Worm (Caenorhabditis elegans) whole organism, mixed stage, embryonic: ENCODE results near the gene fbxc-47.

Source experiments
- ces-1 ChIP-seq: fragments of 150-350 bp; optimal IDR thresholded peaks from 2 replicates; lab custom pipeline; 2014; ENCODE audit warnings: missing biosample characterization, missing genetic modification reagents, missing genetic modification characterization
- cnd-1 ChIP-seq: fragments of 200-800 bp; sonication (Bioruptor generic); optimal IDR thresholded peaks from 2 replicates; lab custom pipeline; 2018; ENCODE audit warnings: mild to moderate bottlenecking, missing genetic modification characterization, missing compliant biosample characterization
- elt-1 ChIP-seq: sonication (generic microtip); optimal IDR thresholded peaks from 2 replicates; lab custom pipeline; 2017; ENCODE audit warnings: missing genetic modification characterization, mild to moderate bottlenecking, missing compliant biosample characterization, antibody characterized with exemption, moderate library complexity, borderline replicate concordance; ENCODE audit not compliant: insufficient read depth
- lin-13 ChIP-seq: fragments of 150-350 bp; optimal IDR thresholded peaks from 2 replicates; lab custom pipeline; 2014; ENCODE audit warnings: missing biosample characterization, missing genetic modification characterization
- nhr-12 ChIP-seq: fragments of 150-350 bp; optimal IDR thresholded peaks from 2 replicates; lab custom pipeline; 2014; ENCODE audit warnings: missing biosample characterization, missing genetic modification characterization
- nhr-2 ChIP-seq: fragments of 150-350 bp; optimal IDR thresholded peaks from 2 replicates; lab custom pipeline; 2014; ENCODE audit warnings: missing biosample characterization, missing genetic modification characterization
- nhr-237 ChIP-seq: fragments of 150-350 bp; optimal IDR thresholded peaks from 2 replicates; lab custom pipeline; 2014; ENCODE audit warnings: missing biosample characterization, missing genetic modification characterization
- nhr-76 ChIP-seq: sonication (generic microtip); optimal IDR thresholded peaks from 2 replicates; lab custom pipeline; 2017; ENCODE audit warnings: missing biosample characterization, missing genetic modification characterization
- pha-4 ChIP-seq: fragments of 150-350 bp; optimal IDR thresholded peaks from 2 replicates; lab custom pipeline; 2018; ENCODE audit warnings: missing biosample characterization, missing genetic modification reagents, missing genetic modification characterization
- sptf-1 ChIP-seq: sonication (generic microtip); optimal IDR thresholded peaks from 2 replicates; lab custom pipeline; 2017; ENCODE audit warnings: mild to moderate bottlenecking, missing genetic modification characterization, moderate library complexity, missing compliant biosample characterization
- unc-120 ChIP-seq: sonication (generic microtip); optimal IDR thresholded peaks from 2 replicates; lab custom pipeline; 2017; ENCODE audit warnings: missing genetic modification characterization, missing compliant biosample characterization; ENCODE audit not compliant: poor library complexity, severe bottlenecking
- unc-39 ChIP-seq: fragments of 150-350 bp; optimal IDR thresholded peaks from 2 replicates; lab custom pipeline; 2014; ENCODE audit warnings: missing biosample characterization, missing genetic modification characterization
- unc-62 ChIP-seq: fragments of 150-350 bp; optimal IDR thresholded peaks from 2 replicates; lab custom pipeline; 2014; ENCODE audit warnings: missing biosample characterization, missing genetic modification reagents, missing genetic modification characterization
- ztf-11 ChIP-seq: fragments of 150-350 bp; optimal IDR thresholded peaks from 2 replicates; lab custom pipeline; 2014; ENCODE audit warnings: missing biosample characterization, missing genetic modification characterization

- TF ChIP-seq lin-13 (no peak), cnd-1 (no peak), unc-120 (tag; lab: Kevin White, UChicago) (peak; percentile 15), unc-62 (GFP tag; lab: Kevin White, UChicago) (no peak), ztf-11 (tag; lab: Kevin White, UChicago) (no peak), nhr-76 (tag; lab: Kevin White, UChicago) (no peak), nhr-237 (no peak), unc-39 (tag; lab: Kevin White, UChicago) (no peak), sptf-1 (tag; lab: Kevin White, UChicago) (peak; percentile 41), nhr-12 (no peak), ces-1 (no peak), elt-1 (tag; lab: Kevin White, UChicago) (no peak), nhr-2 (tag; lab: Kevin White, UChicago) (no peak), pha-4 (tag; lab: Kevin White, UChicago) (no peak)
Measured at ce11 chrIV:3854606-3855005, 49.3 kb downstream of the fbxc-47 start.
